Worm (Caenorhabditis elegans) whole organism, L4 larva: ENCODE data around the gene cal-7.
A peak's percentile ranks its signal among the peaks of the same experiment; 100 is the strongest.

Experiments
- F37D6.2 ChIP-seq: sonication (generic microtip); optimal IDR thresholded peaks from 2 replicates; lab custom pipeline; 2016; ENCODE audit warnings: mild to moderate bottlenecking, missing genetic modification characterization, missing compliant biosample characterization
- F44E2.7 ChIP-seq: fragments of 200-800 bp; sonication (Bioruptor generic); IDR thresholded peaks from 2 replicates; pipeline ENCODE4 v2.1.2; 2022; ENCODE audit warnings: missing genetic modification characterization, missing compliant biosample characterization
- T20F7.1 ChIP-seq: fragments of 200-800 bp; sonication (Bioruptor generic); optimal IDR thresholded peaks from 2 replicates; lab custom pipeline; 2018; ENCODE audit warnings: mild to moderate bottlenecking, missing genetic modification characterization, missing compliant biosample characterization
- Y105C5A.15 ChIP-seq: fragments of 200-800 bp; sonication (Bioruptor generic); IDR thresholded peaks from 2 replicates; pipeline ENCODE4 v1.3.6; 2022; ENCODE audit warnings: missing genetic modification characterization, missing compliant biosample characterization
- ZK337.2 ChIP-seq: fragments of 200-800 bp; sonication (Bioruptor generic); IDR thresholded peaks from 2 replicates; pipeline ENCODE4 v1.3.6; 2022; ENCODE audit warnings: missing genetic modification reagents, missing genetic modification characterization, missing compliant biosample characterization
- ZK546.5 ChIP-seq, 2 experiments: sonication (generic microtip); optimal IDR thresholded peaks; 2 replicates each; lab custom pipeline; 2017; ENCODE audit warnings: missing biosample characterization in 2 of 2, missing genetic modification characterization in 2 of 2
- aha-1 ChIP-seq: fragments of 150-350 bp; peaks from one replicate; lab custom pipeline; 2014; ENCODE audit warnings: missing biosample characterization, missing genetic modification characterization
- aly-2 ChIP-seq: sonication (generic microtip); optimal IDR thresholded peaks from 2 replicates; lab custom pipeline; 2018; ENCODE audit warnings: missing biosample characterization, missing genetic modification characterization
- arid-1 ChIP-seq: fragments of 200-800 bp; sonication (Bioruptor generic); conservative IDR thresholded peaks from 2 replicates; pipeline ENCODE4 v1.3.6; 2022; ENCODE audit warnings: missing genetic modification reagents, missing genetic modification characterization, missing compliant biosample characterization
- attf-4 ChIP-seq: sonication (generic microtip); optimal IDR thresholded peaks from 3 replicates; lab custom pipeline; 2017; ENCODE audit warnings: missing biosample characterization, missing genetic modification characterization
- ceh-44 ChIP-seq: fragments of 200-800 bp; sonication (Bioruptor generic); IDR thresholded peaks from 2 replicates; pipeline ENCODE4 v1.3.6; 2022; ENCODE audit warnings: missing genetic modification reagents, missing genetic modification characterization, missing compliant biosample characterization
- ceh-62 ChIP-seq: sonication (generic microtip); optimal IDR thresholded peaks from 2 replicates; lab custom pipeline; 2017; ENCODE audit warnings: missing biosample characterization, missing genetic modification characterization
- daf-12 ChIP-seq: fragments of 150-350 bp; optimal IDR thresholded peaks from 2 replicates; lab custom pipeline; 2014; ENCODE audit warnings: missing biosample characterization, missing genetic modification reagents, missing genetic modification characterization
- dmd-6 ChIP-seq: fragments of 200-800 bp; sonication (Bioruptor generic); IDR thresholded peaks from 2 replicates; pipeline ENCODE4 v1.3.6; 2022; ENCODE audit warnings: missing genetic modification reagents, missing genetic modification characterization, missing compliant biosample characterization
- dpl-1 ChIP-seq: fragments of 150-350 bp; optimal IDR thresholded peaks from 2 replicates; lab custom pipeline; 2014; ENCODE audit warnings: missing biosample characterization, missing genetic modification reagents, missing genetic modification characterization
- duxl-1 ChIP-seq: sonication (generic microtip); optimal IDR thresholded peaks from 2 replicates; lab custom pipeline; 2016; ENCODE audit warnings: mild to moderate bottlenecking, missing genetic modification characterization, moderate library complexity, missing compliant biosample characterization; ENCODE audit not compliant: poor library complexity
- egl-43 ChIP-seq: fragments of 200-800 bp; sonication (Bioruptor generic); IDR thresholded peaks from 2 replicates; pipeline ENCODE4 v1.3.6; 2022; ENCODE audit warnings: missing genetic modification reagents, missing genetic modification characterization, missing compliant biosample characterization
- fos-1 ChIP-seq: fragments of 150-350 bp; optimal IDR thresholded peaks from 2 replicates; lab custom pipeline; 2014; ENCODE audit warnings: missing biosample characterization, missing genetic modification characterization
- gei-8 ChIP-seq: fragments of 200-800 bp; sonication (Bioruptor generic); optimal IDR thresholded peaks from 2 replicates; lab custom pipeline; 2018; ENCODE audit warnings: mild to moderate bottlenecking, missing genetic modification characterization, missing compliant biosample characterization
- hlh-11 ChIP-seq: fragments of 200-800 bp; sonication (Bioruptor generic); optimal IDR thresholded peaks from 2 replicates; lab custom pipeline; 2018; ENCODE audit warnings: mild to moderate bottlenecking, missing genetic modification characterization, missing compliant biosample characterization
- hlh-30 ChIP-seq: sonication (generic microtip); optimal IDR thresholded peaks from 2 replicates; lab custom pipeline; 2017; ENCODE audit warnings: antibody characterized with exemption, mild to moderate bottlenecking, missing genetic modification characterization, missing compliant biosample characterization; ENCODE audit not compliant: insufficient read depth
- hmg-1.1 ChIP-seq: fragments of 200-800 bp; sonication (Bioruptor generic); IDR thresholded peaks from 2 replicates; pipeline ENCODE4 v1.3.6; 2022; ENCODE audit warnings: missing genetic modification reagents, missing genetic modification characterization, missing compliant biosample characterization
- lin-13 ChIP-seq: fragments of 150-350 bp; optimal IDR thresholded peaks from 2 replicates; lab custom pipeline; 2014; ENCODE audit warnings: missing biosample characterization, missing genetic modification reagents, missing genetic modification characterization
- lin-29 ChIP-seq: fragments of 200-800 bp; sonication (Bioruptor generic); IDR thresholded peaks from 2 replicates; pipeline ENCODE4 v1.3.6; 2022; ENCODE audit warnings: missing genetic modification reagents, missing genetic modification characterization, missing compliant biosample characterization
- madf-9 ChIP-seq: fragments of 200-800 bp; sonication (Bioruptor generic); conservative IDR thresholded peaks from 2 replicates; pipeline ENCODE4 v1.3.6; 2022; ENCODE audit warnings: missing genetic modification reagents, missing genetic modification characterization, missing compliant biosample characterization
- mdl-1 ChIP-seq, 2 experiments: fragments of 150-350 bp in 1 of 2; sonication (generic microtip) in 1 of 2; optimal IDR thresholded peaks; 2 replicates each; lab custom pipeline; 2014 to 2017; ENCODE audit warnings: missing biosample characterization in 2 of 2, missing genetic modification characterization in 2 of 2
- mdt-29 ChIP-seq: fragments of 200-800 bp; sonication (Bioruptor generic); IDR thresholded peaks from 2 replicates; pipeline ENCODE4 v1.3.6; 2022; ENCODE audit warnings: missing genetic modification reagents, missing genetic modification characterization, missing compliant biosample characterization
- mes-2 ChIP-seq: sonication (generic microtip); optimal IDR thresholded peaks from 2 replicates; lab custom pipeline; 2016; ENCODE audit warnings: missing genotype, mild to moderate bottlenecking, missing genetic modification characterization, missing compliant biosample characterization; ENCODE audit not compliant: poor library complexity, severe bottlenecking
- mxl-2 ChIP-seq: fragments of 200-800 bp; sonication (Bioruptor generic); conservative IDR thresholded peaks from 2 replicates; pipeline ENCODE4 v1.3.6; 2022; ENCODE audit warnings: missing genetic modification reagents, missing genetic modification characterization, missing compliant biosample characterization
- nhr-11 ChIP-seq: fragments of 150-350 bp; optimal IDR thresholded peaks from 2 replicates; lab custom pipeline; 2014; ENCODE audit warnings: missing biosample characterization, missing genetic modification characterization
- nhr-111 ChIP-seq: fragments of 200-800 bp; sonication (Bioruptor generic); optimal IDR thresholded peaks from 2 replicates; lab custom pipeline; 2018; ENCODE audit warnings: mild to moderate bottlenecking, missing genetic modification characterization, missing compliant biosample characterization
- nhr-25 ChIP-seq: sonication (generic microtip); optimal IDR thresholded peaks from 2 replicates; lab custom pipeline; 2017; ENCODE audit warnings: missing genetic modification characterization, mild to moderate bottlenecking, missing compliant biosample characterization, antibody characterized with exemption, moderate library complexity, borderline replicate concordance; ENCODE audit not compliant: insufficient read depth
- nhr-28 ChIP-seq: fragments of 150-350 bp; optimal IDR thresholded peaks from 2 replicates; lab custom pipeline; 2014; ENCODE audit warnings: missing biosample characterization, missing genetic modification characterization
- nhr-48 ChIP-seq: sonication (generic microtip); optimal IDR thresholded peaks from 2 replicates; lab custom pipeline; 2016; ENCODE audit warnings: mild to moderate bottlenecking, missing genetic modification characterization, missing compliant biosample characterization
- nhr-6 ChIP-seq: fragments of 150-350 bp; optimal IDR thresholded peaks from 2 replicates; lab custom pipeline; 2014; ENCODE audit warnings: missing biosample characterization, missing genetic modification characterization
- nhr-77 ChIP-seq: fragments of 150-350 bp; optimal IDR thresholded peaks from 2 replicates; lab custom pipeline; 2014; ENCODE audit warnings: missing biosample characterization, missing genetic modification characterization
- pqm-1 ChIP-seq: sonication (generic microtip); optimal IDR thresholded peaks from 2 replicates; lab custom pipeline; 2017; ENCODE audit warnings: missing biosample characterization, missing genetic modification characterization
- saeg-2 ChIP-seq: fragments of 200-800 bp; sonication (Bioruptor generic); IDR thresholded peaks from 2 replicates; pipeline ENCODE4 v1.3.6; 2022; ENCODE audit warnings: missing genetic modification reagents, missing genetic modification characterization, missing compliant biosample characterization
- set-16 ChIP-seq: fragments of 200-800 bp; sonication (Bioruptor generic); IDR thresholded peaks from 2 replicates; pipeline ENCODE4 v1.3.6; 2022; ENCODE audit warnings: missing genetic modification reagents, missing genetic modification characterization, missing compliant biosample characterization
- snpc-1.2 ChIP-seq: fragments of 200-800 bp; sonication (Bioruptor generic); IDR thresholded peaks from 2 replicates; pipeline ENCODE4 v1.3.6; 2022; ENCODE audit warnings: missing genetic modification reagents, missing genetic modification characterization, missing compliant biosample characterization
- spr-3 ChIP-seq: fragments of 200-800 bp; sonication (Bioruptor generic); optimal IDR thresholded peaks from 2 replicates; lab custom pipeline; 2018; ENCODE audit warnings: mild to moderate bottlenecking, missing genetic modification characterization, missing compliant biosample characterization
- tra-1 ChIP-seq: fragments of 200-800 bp; sonication (Bioruptor generic); IDR thresholded peaks from 2 replicates; pipeline ENCODE4 v1.3.6; 2022; ENCODE audit warnings: missing genetic modification reagents, missing genetic modification characterization, missing compliant biosample characterization
- unc-130 ChIP-seq: sonication (generic microtip); optimal IDR thresholded peaks from 2 replicates; lab custom pipeline; 2016; ENCODE audit warnings: missing genetic modification reagents, missing genetic modification characterization, missing compliant biosample characterization
- unc-39 ChIP-seq: sonication (generic microtip); optimal IDR thresholded peaks from 2 replicates; lab custom pipeline; 2017; ENCODE audit warnings: missing biosample characterization, missing genetic modification characterization
- unc-62 ChIP-seq, 3 experiments: fragments of 150-350 bp in 1 of 3; sonication (generic microtip); optimal IDR thresholded peaks in 2 of 3; peaks in 1 of 3; 1 replicate in 1 of 3; 2 replicates in 2 of 3; lab custom pipeline; 2014 to 2017; ENCODE audit warnings: missing biosample characterization in 3 of 3, missing genetic modification characterization in 3 of 3, missing genetic modification reagents in 3 of 3, missing genotype in 1 of 3
- vab-7 ChIP-seq: fragments of 200-800 bp; sonication (Bioruptor generic); IDR thresholded peaks from 2 replicates; pipeline ENCODE4 v1.3.6; 2022; ENCODE audit warnings: missing genetic modification reagents, missing genetic modification characterization, missing compliant biosample characterization
- zip-11 ChIP-seq: fragments of 200-800 bp; sonication (Bioruptor generic); IDR thresholded peaks from 2 replicates; pipeline ENCODE4 v1.3.6; 2022; ENCODE audit warnings: missing genetic modification characterization, missing compliant biosample characterization
- zip-2 ChIP-seq: fragments of 150-350 bp; optimal IDR thresholded peaks from 2 replicates; lab custom pipeline; 2014; ENCODE audit warnings: missing biosample characterization, missing genetic modification characterization
- ztf-7 ChIP-seq: fragments of 150-350 bp; optimal IDR thresholded peaks from 2 replicates; lab custom pipeline; 2014; ENCODE audit warnings: missing biosample characterization, missing genetic modification characterization

The cal-7 gene

DNA sequence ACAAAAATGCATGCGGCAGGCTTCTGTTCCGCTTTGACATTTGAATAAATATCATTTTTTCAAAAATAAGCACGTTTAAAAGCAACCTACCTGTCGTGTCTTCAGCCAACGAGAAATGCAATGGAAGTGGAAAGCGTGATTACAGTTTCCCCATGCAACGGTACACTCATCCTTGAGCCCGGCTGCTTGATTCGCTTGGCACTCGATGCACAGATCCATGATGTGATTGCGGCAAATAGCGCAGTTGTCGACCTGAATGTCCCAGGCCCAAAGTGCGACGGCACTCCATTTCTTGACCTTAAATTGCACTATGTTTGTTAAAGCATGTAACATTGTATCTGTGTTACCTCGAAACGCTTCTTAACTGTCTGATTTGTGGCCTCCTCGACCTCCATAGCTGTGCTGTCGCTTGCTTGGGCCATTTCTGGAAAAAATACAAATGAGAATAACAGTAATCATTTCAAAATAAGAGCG lies 43.8 kb upstream of the cal-7 start, which contains the start of gene rbx-1:
Gene rbx-1 (minus strand): TSS at position 424 of the 474 bp plus-strand sequence.
- TF ChIP-seq egl-43 (0 out of 2 replicates have a peak, but pooled peaks have one; percentile 39), hlh-30 (tag; lab: Kevin White, UChicago) (no peak)
- TF ChIP-seq, all 104 proteins: peak for 1

DNA sequence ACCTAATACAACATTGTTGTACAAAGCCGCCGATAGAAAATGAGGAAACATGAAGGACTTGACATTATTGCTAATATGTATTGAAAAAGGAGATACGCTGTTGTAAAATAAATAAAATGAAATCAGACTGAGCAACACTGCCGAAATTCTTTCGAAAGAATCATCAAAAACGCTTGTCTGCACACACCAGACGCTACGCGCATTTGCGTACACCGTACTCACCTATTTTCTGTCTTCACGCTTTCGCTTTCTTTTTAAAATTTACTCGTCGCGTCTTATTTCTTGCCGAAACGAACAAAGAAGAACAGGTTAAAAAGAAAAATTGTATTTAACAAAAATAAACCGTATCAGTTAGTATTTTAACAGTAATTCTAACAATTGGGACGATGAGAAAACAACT lies 43.2 kb upstream of the cal-7 start:
- TF ChIP-seq ceh-62 (tag; lab: Kevin White, UChicago) (no peak), spr-3 (GFP tag; lab: Kevin White, UChicago) (no peak), unc-62 (GFP tag; optimal IDR thresholded peaks at IDR 0.05 in 1 of 2; lab: Kevin White, UChicago) (no peak), unc-62 (tag; optimal IDR thresholded peaks at IDR 0.05; lab: Kevin White, UChicago) (no peak), T20F7.1 (GFP tag; lab: Kevin White, UChicago) (peak; percentile 6), aly-2 (no peak), nhr-25 (no peak), mes-2 (peak; percentile 71), nhr-6 (tag; lab: Kevin White, UChicago) (peak; percentile 56), duxl-1 (tag; lab: Kevin White, UChicago) (peak; percentile 7), madf-9 (GFP tag; lab: Robert Waterston, UW) (no peak), zip-2 (no peak), nhr-11 (tag; lab: Kevin White, UChicago) (no peak), ZK337.2 (GFP tag; lab: Robert Waterston, UW) (no peak), saeg-2 (no peak), set-16 (GFP tag; lab: Robert Waterston, UW) (no peak), arid-1 (GFP tag; lab: Robert Waterston, UW) (peak; percentile 51; the same call in 1 of the 2 replicates), lin-13 (no peak), nhr-111 (GFP tag; lab: Kevin White, UChicago) (no peak), lin-29 (GFP tag; lab: Robert Waterston, UW) (no peak), attf-4 (no peak), ZK546.5 (tag; optimal IDR thresholded peaks at IDR 0.05; lab: Kevin White, UChicago) (no peak), nhr-77 (no peak), unc-130 (GFP tag; lab: Kevin White, UChicago) (no peak), hlh-11 (tag; lab: Kevin White, UChicago) (no peak), gei-8 (GFP tag; lab: Kevin White, UChicago) (no peak), nhr-48 (no peak), aha-1 (peak; percentile 97), fos-1 (tag; lab: Kevin White, UChicago) (no peak), vab-7 (no peak), mdl-1 (tag; optimal IDR thresholded peaks at IDR 0.05; lab: Kevin White, UChicago) (peak in 1 of 2 experiments; percentile 20), ceh-44 (no peak), F44E2.7 (GFP tag; lab: Robert Waterston, UW) (no peak), tra-1 (GFP tag; lab: Robert Waterston, UW) (no peak), dpl-1 (GFP tag; lab: Kevin White, UChicago) (peak; percentile 37), hmg-1.1 (0 out of 2 replicates have a peak, but pooled peaks have one; percentile 36), Y105C5A.15 (GFP tag; lab: Robert Waterston, UW) (no peak), snpc-1.2 (no peak), zip-11 (GFP tag; lab: Robert Waterston, UW) (no peak), pqm-1 (tag; lab: Kevin White, UChicago) (no peak), nhr-28 (tag; lab: Kevin White, UChicago) (peak; percentile 63), dmd-6 (no peak), mxl-2 (GFP tag; lab: Robert Waterston, UW) (no peak), daf-12 (tag; lab: Kevin White, UChicago) (no peak), unc-39 (tag; lab: Kevin White, UChicago) (no peak), mdt-29 (GFP tag; lab: Robert Waterston, UW) (no peak), F37D6.2 (tag; lab: Kevin White, UChicago) (no peak), ztf-7 (tag; lab: Kevin White, UChicago) (no peak)
